Worm (Caenorhabditis elegans) whole organism, L4 larva: ENCODE data around the gene rga-3.
A peak's percentile ranks its signal among the peaks of the same experiment; 100 is the strongest.

Experiments used
- dpl-1 ChIP-seq: fragments of 150-350 bp; optimal IDR thresholded peaks from 2 replicates; lab custom pipeline; 2014; ENCODE audit warnings: missing biosample characterization, missing genetic modification reagents, missing genetic modification characterization
- dve-1 ChIP-seq: sonication (generic microtip); optimal IDR thresholded peaks from 2 replicates; lab custom pipeline; 2017; ENCODE audit warnings: antibody characterized with exemption, mild to moderate bottlenecking, missing genetic modification characterization, missing compliant biosample characterization; ENCODE audit not compliant: insufficient read depth
- egl-27 ChIP-seq: sonication (generic microtip); optimal IDR thresholded peaks from 3 replicates; lab custom pipeline; 2017; ENCODE audit warnings: missing biosample characterization, missing genetic modification reagents, missing genetic modification characterization
- mdl-1 ChIP-seq, 2 experiments: fragments of 150-350 bp in 1 of 2; sonication (generic microtip) in 1 of 2; optimal IDR thresholded peaks; 2 replicates each; lab custom pipeline; 2014 to 2017; ENCODE audit warnings: missing biosample characterization in 2 of 2, missing genetic modification characterization in 2 of 2
- unc-130 ChIP-seq: sonication (generic microtip); optimal IDR thresholded peaks from 2 replicates; lab custom pipeline; 2016; ENCODE audit warnings: missing genetic modification reagents, missing genetic modification characterization, missing compliant biosample characterization
- unc-62 ChIP-seq, 3 experiments: fragments of 150-350 bp in 1 of 3; sonication (generic microtip); optimal IDR thresholded peaks in 2 of 3; peaks in 1 of 3; 1 replicate in 1 of 3; 2 replicates in 2 of 3; lab custom pipeline; 2014 to 2017; ENCODE audit warnings: missing biosample characterization in 3 of 3, missing genetic modification characterization in 3 of 3, missing genetic modification reagents in 3 of 3, missing genotype in 1 of 3
- ztf-11 ChIP-seq: fragments of 150-350 bp; optimal IDR thresholded peaks from 2 replicates; lab custom pipeline; 2014; ENCODE audit warnings: missing biosample characterization, missing genetic modification characterization

ce11 chrV:5769500-5769899 is 51.8 kb downstream of the rga-3 start:
- TF ChIP-seq unc-130 (GFP tag; lab: Kevin White, UChicago) (no peak), dpl-1 (GFP tag; lab: Kevin White, UChicago) (no peak), ztf-11 (no peak), unc-62 (GFP tag; optimal IDR thresholded peaks at IDR 0.05 in 1 of 2; lab: Kevin White, UChicago) (peak in 1 of 2 experiments; percentile 60), unc-62 (tag; optimal IDR thresholded peaks at IDR 0.05; lab: Kevin White, UChicago) (no peak), dve-1 (tag; lab: Kevin White, UChicago) (peak; percentile 35), mdl-1 (tag; optimal IDR thresholded peaks at IDR 0.05; lab: Kevin White, UChicago) (peak in 1 of 2 experiments; percentile 16), egl-27 (tag; lab: Kevin White, UChicago) (no peak)
